Fruit fly (Drosophila melanogaster): ENCODE measurements around the gene CG31373.

Gene CG31373

DNA sequence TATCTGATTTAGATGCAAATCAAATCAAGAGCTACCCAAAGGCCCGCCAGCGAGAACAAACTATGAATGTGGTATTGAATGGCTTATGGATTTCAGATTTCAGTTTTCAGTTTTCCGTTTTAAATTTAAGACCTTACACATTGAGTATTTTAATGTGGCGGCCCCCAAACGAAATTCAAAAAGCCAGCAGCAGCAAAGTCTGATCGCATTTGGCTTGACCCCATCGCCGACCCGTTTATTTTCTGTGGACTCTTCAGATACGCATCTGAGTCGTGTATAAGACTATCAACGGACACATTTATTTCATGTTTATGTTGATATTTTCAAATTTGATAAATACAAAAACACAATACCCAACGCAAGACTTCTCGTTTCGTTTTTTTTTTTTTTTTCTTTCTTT lies 49.6 kb downstream of the CG31373 start:
- no peak for TF ChIP-seq dmrt93B (GFP tag; optimal IDR thresholded peaks at IDR 0.05)
- no peak for TF ChIP-seq br (GFP tag; optimal IDR thresholded peaks at IDR 0.05)
- no peak for TF ChIP-seq Dfd (GFP tag; optimal IDR thresholded peaks at IDR 0.05)
- TF ChIP-seq Hr83 (GFP tag; optimal IDR thresholded peaks at IDR 0.05; ENCODE audit: poor library complexity, severe bottlenecking) = no peak
- no peak for TF ChIP-seq CG9705 (GFP tag; optimal IDR thresholded peaks at IDR 0.05)
- no peak for TF ChIP-seq h (GFP tag; optimal IDR thresholded peaks at IDR 0.05)
- TF ChIP-seq brk (GFP tag; optimal IDR thresholded peaks at IDR 0.05) = no peak
- TF ChIP-seq Hnf4 (GFP tag; optimal IDR thresholded peaks at IDR 0.05) = no peak
- TF ChIP-seq sv (GFP tag; optimal IDR thresholded peaks at IDR 0.05) = no peak
- no peak for TF ChIP-seq Vsx2 (GFP tag; optimal IDR thresholded peaks at IDR 0.05; ENCODE audit: partially characterized antibody)
- TF ChIP-seq fru (GFP tag; optimal IDR thresholded peaks at IDR 0.05) = no peak
- no peak for TF ChIP-seq Abd-B (GFP tag; optimal IDR thresholded peaks at IDR 0.05)
- no peak for TF ChIP-seq lola (GFP tag; optimal IDR thresholded peaks at IDR 0.05)
- no peak for TF ChIP-seq GATAd (GFP tag; optimal IDR thresholded peaks at IDR 0.05)
- no peak for TF ChIP-seq woc (GFP tag; optimal IDR thresholded peaks at IDR 0.05)
- TF ChIP-seq jim (GFP tag; optimal IDR thresholded peaks at IDR 0.05) = no peak
- TF ChIP-seq Hr78 (GFP tag; optimal IDR thresholded peaks at IDR 0.05) = no peak
- no peak for TF ChIP-seq rgr (GFP tag; optimal IDR thresholded peaks at IDR 0.05)

dm6 chr3R:10658783-10659182 lies 50.4 kb downstream of the CG31373 start:
- TF ChIP-seq fru (GFP tag; optimal IDR thresholded peaks at IDR 0.05) (peak; percentile 10), h (GFP tag; optimal IDR thresholded peaks at IDR 0.05) (peak; percentile 26), Rel (GFP tag; optimal IDR thresholded peaks at IDR 0.05) (no peak), Rel (tag; optimal IDR thresholded peaks at IDR 0.05) (no peak), HLH106 (tag; optimal IDR thresholded peaks at IDR 0.05) (peak; percentile 25), psq (GFP tag; optimal IDR thresholded peaks at IDR 0.05) (no peak), Jra (GFP tag; optimal IDR thresholded peaks at IDR 0.05) (no peak), dl (GFP tag; optimal IDR thresholded peaks at IDR 0.05; ENCODE audit: insufficient read depth in 1 of 2, partially characterized antibody in 2 of 2) (no peak), OdsH (GFP tag; optimal IDR thresholded peaks at IDR 0.05) (peak; percentile 17), brk (GFP tag; optimal IDR thresholded peaks at IDR 0.05) (no peak), Myc (optimal IDR thresholded peaks at IDR 0.05) (no peak), foxo (GFP tag; optimal IDR thresholded peaks at IDR 0.05) (peak in 1 of 2 experiments; percentile 30)

All from whole organism, wandering third instar larva.